Worm (Caenorhabditis elegans) whole organism, L1 larva: ENCODE measurements around the gene lipl-6.

Source experiments
- C04F5.9 ChIP-seq: sonication (generic microtip); optimal IDR thresholded peaks from 2 replicates; lab custom pipeline; 2016; ENCODE audit warnings: missing genetic modification characterization, missing compliant biosample characterization
- C16A3.4 ChIP-seq: fragments of 150-350 bp; optimal IDR thresholded peaks from 2 replicates; lab custom pipeline; 2014; ENCODE audit warnings: missing biosample characterization, missing genetic modification characterization
- aha-1 ChIP-seq: fragments of 150-350 bp; optimal IDR thresholded peaks from 2 replicates; lab custom pipeline; 2014; ENCODE audit warnings: missing biosample characterization, missing genetic modification characterization
- ama-1 ChIP-seq: fragments of 150-350 bp; optimal IDR thresholded peaks from 2 replicates; lab custom pipeline; 2014
- ceh-63 ChIP-seq: fragments of 200-800 bp; sonication (Bioruptor generic); optimal IDR thresholded peaks from 2 replicates; lab custom pipeline; 2018; ENCODE audit warnings: mild to moderate bottlenecking, missing genetic modification characterization, missing compliant biosample characterization
- ceh-90 ChIP-seq: sonication (generic microtip); optimal IDR thresholded peaks from 2 replicates; lab custom pipeline; 2016; ENCODE audit warnings: missing genetic modification characterization, missing compliant biosample characterization
- dsc-1 ChIP-seq: sonication (generic microtip); optimal IDR thresholded peaks from 2 replicates; lab custom pipeline; 2016; ENCODE audit warnings: mild to moderate bottlenecking, missing genetic modification characterization, missing compliant biosample characterization
- efl-1 ChIP-seq, 4 experiments: fragments of 150-350 bp; optimal IDR thresholded peaks in 3 of 4; peaks in 1 of 4; 1 replicate in 1 of 4; 2 replicates in 3 of 4; lab custom pipeline; 2014; ENCODE audit warnings: missing biosample characterization in 2 of 4, missing genetic modification characterization in 2 of 4, missing genetic modification reagents in 2 of 4
- elt-2 ChIP-seq: sonication (generic microtip); optimal IDR thresholded peaks from 2 replicates; lab custom pipeline; 2016; ENCODE audit warnings: missing genetic modification characterization, mild to moderate bottlenecking, inconsistent platforms, missing compliant biosample characterization, missing genetic modification reagents
- fkh-10 ChIP-seq: sonication (generic microtip); optimal IDR thresholded peaks from 2 replicates; lab custom pipeline; 2017; ENCODE audit warnings: missing biosample characterization, missing genetic modification reagents, missing genetic modification characterization
- fkh-4 ChIP-seq: sonication (generic microtip); optimal IDR thresholded peaks from 2 replicates; lab custom pipeline; 2016; ENCODE audit warnings: missing compliant biosample characterization, missing genetic modification characterization, borderline replicate concordance
- fos-1 ChIP-seq: fragments of 150-350 bp; optimal IDR thresholded peaks from 2 replicates; lab custom pipeline; 2014; ENCODE audit warnings: missing biosample characterization, missing genetic modification characterization
- grh-1 ChIP-seq: fragments of 200-800 bp; sonication (Bioruptor generic); IDR thresholded peaks from 2 replicates; pipeline ENCODE4 v1.3.6; 2022; ENCODE audit warnings: missing genetic modification reagents, missing genetic modification characterization, missing compliant biosample characterization
- hlh-4 ChIP-seq: sonication (generic microtip); optimal IDR thresholded peaks from 2 replicates; lab custom pipeline; 2016; ENCODE audit warnings: mild to moderate bottlenecking, missing genetic modification characterization, missing compliant biosample characterization
- isw-1 ChIP-seq: fragments of 200-800 bp; sonication (Bioruptor generic); IDR thresholded peaks from 2 replicates; pipeline ENCODE4 v1.3.6; 2022; ENCODE audit warnings: missing genetic modification characterization, missing compliant biosample characterization
- lin-13 ChIP-seq: fragments of 150-350 bp; optimal IDR thresholded peaks from 2 replicates; lab custom pipeline; 2014; ENCODE audit warnings: missing biosample characterization, missing genetic modification reagents, missing genetic modification characterization
- lin-35 ChIP-seq, 2 experiments: fragments of 150-350 bp; optimal IDR thresholded peaks; 2 replicates each; lab custom pipeline; 2014; ENCODE audit warnings: missing biosample characterization in 2 of 2, missing genetic modification characterization in 2 of 2, missing genetic modification reagents in 2 of 2
- lsy-2 ChIP-seq, 2 experiments: fragments of 150-350 bp; optimal IDR thresholded peaks; 2 replicates each; lab custom pipeline; 2014; ENCODE audit warnings: missing biosample characterization in 2 of 2, missing genetic modification characterization in 2 of 2
- mab-9 ChIP-seq: fragments of 200-800 bp; sonication (Bioruptor generic); IDR thresholded peaks from 2 replicates; pipeline ENCODE4 v1.3.6; 2022; ENCODE audit warnings: missing genetic modification reagents, missing genetic modification characterization, missing compliant biosample characterization
- mef-2 ChIP-seq: fragments of 150-350 bp; optimal IDR thresholded peaks from 2 replicates; lab custom pipeline; 2014; ENCODE audit warnings: missing biosample characterization, missing genetic modification characterization
- mep-1 ChIP-seq: fragments of 150-350 bp; optimal IDR thresholded peaks from 2 replicates; lab custom pipeline; 2014; ENCODE audit warnings: missing biosample characterization, missing genetic modification characterization
- nhr-11 ChIP-seq: fragments of 150-350 bp; optimal IDR thresholded peaks from 2 replicates; lab custom pipeline; 2014; ENCODE audit warnings: missing biosample characterization, missing genetic modification characterization
- nhr-12 ChIP-seq: sonication (generic microtip); optimal IDR thresholded peaks from 2 replicates; lab custom pipeline; 2017; ENCODE audit warnings: missing biosample characterization, missing genetic modification characterization
- nhr-19 ChIP-seq: fragments of 200-800 bp; sonication (Bioruptor generic); conservative IDR thresholded peaks from 2 replicates; pipeline ENCODE4 v1.3.6; 2022; ENCODE audit warnings: missing genetic modification characterization, missing compliant biosample characterization
- nhr-20 ChIP-seq: sonication (generic microtip); optimal IDR thresholded peaks from 2 replicates; lab custom pipeline; 2016; ENCODE audit warnings: mild to moderate bottlenecking, missing genetic modification characterization, missing compliant biosample characterization
- nhr-28 ChIP-seq: fragments of 150-350 bp; optimal IDR thresholded peaks from 2 replicates; lab custom pipeline; 2014; ENCODE audit warnings: missing biosample characterization, missing genetic modification characterization
- nhr-76 ChIP-seq: sonication (generic microtip); optimal IDR thresholded peaks from 2 replicates; lab custom pipeline; 2017; ENCODE audit warnings: missing biosample characterization, missing genetic modification characterization
- nhr-84 ChIP-seq: sonication (generic microtip); optimal IDR thresholded peaks from 2 replicates; lab custom pipeline; 2017; ENCODE audit warnings: missing biosample characterization, missing genetic modification characterization
- nhr-85 ChIP-seq: sonication (generic microtip); peaks from one replicate; lab custom pipeline; 2016; ENCODE audit warnings: missing genetic modification characterization, inconsistent platforms, missing compliant biosample characterization
- nhr-90 ChIP-seq: sonication (generic microtip); optimal IDR thresholded peaks from 2 replicates; lab custom pipeline; 2016; ENCODE audit warnings: mild to moderate bottlenecking, missing genetic modification characterization, missing compliant biosample characterization; ENCODE audit not compliant: poor library complexity
- skn-1 ChIP-seq: fragments of 150-350 bp; optimal IDR thresholded peaks from 2 replicates; lab custom pipeline; 2014; ENCODE audit warnings: missing biosample characterization, missing genetic modification characterization
- snpc-4 ChIP-seq: fragments of 150-350 bp; optimal IDR thresholded peaks from 2 replicates; lab custom pipeline; 2014; ENCODE audit warnings: missing biosample characterization, missing genetic modification characterization
- sup-37 ChIP-seq: fragments of 200-800 bp; sonication (Bioruptor generic); optimal IDR thresholded peaks from 2 replicates; lab custom pipeline; 2018; ENCODE audit warnings: mild to moderate bottlenecking, missing genetic modification characterization, missing compliant biosample characterization
- swsn-7 ChIP-seq: sonication (generic microtip); optimal IDR thresholded peaks from 2 replicates; lab custom pipeline; 2016; ENCODE audit warnings: missing genetic modification characterization, missing compliant biosample characterization
- tbx-2 ChIP-seq: sonication (generic microtip); optimal IDR thresholded peaks from 2 replicates; lab custom pipeline; 2016; ENCODE audit warnings: missing genetic modification characterization, missing compliant biosample characterization
- tlp-1 ChIP-seq: fragments of 150-350 bp; optimal IDR thresholded peaks from 2 replicates; lab custom pipeline; 2014; ENCODE audit warnings: missing biosample characterization, missing genetic modification characterization
- zag-1 ChIP-seq: fragments of 150-350 bp; optimal IDR thresholded peaks from 2 replicates; lab custom pipeline; 2014; ENCODE audit warnings: missing biosample characterization, missing genetic modification characterization
- zip-4 ChIP-seq: fragments of 200-800 bp; sonication (Bioruptor generic); optimal IDR thresholded peaks from 2 replicates; lab custom pipeline; 2018; ENCODE audit warnings: mild to moderate bottlenecking, missing genetic modification characterization, moderate library complexity, missing compliant biosample characterization
- ztf-11 ChIP-seq, 2 experiments: sonication (generic microtip); optimal IDR thresholded peaks; 2 replicates each; lab custom pipeline; 2016 to 2017; ENCODE audit warnings: missing genetic modification characterization in 2 of 2, missing biosample characterization in 1 of 2, missing compliant biosample characterization in 1 of 2

lipl-6 gene

DNA sequence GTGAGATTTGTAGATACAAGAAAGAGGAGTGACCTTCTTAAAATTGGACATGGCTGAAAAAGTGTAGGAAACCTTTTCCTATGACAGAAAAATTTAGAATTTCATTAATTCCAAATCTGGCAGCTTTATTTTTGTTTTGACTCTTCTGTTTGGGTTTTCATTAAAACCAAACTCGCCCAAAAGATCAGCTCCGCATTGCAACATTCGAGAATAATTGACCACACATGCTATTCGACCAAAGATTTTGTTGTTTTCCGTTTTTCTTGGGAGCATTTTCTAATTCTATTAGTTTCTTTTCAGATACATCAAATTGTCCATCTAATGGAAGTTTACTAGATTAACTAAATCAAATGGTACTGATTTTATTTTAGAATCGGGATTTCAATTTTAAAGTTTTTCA, 22.1 kb upstream of the lipl-6 start, which contains the start of gene mec-1:
Gene mec-1, plus strand, starts transcription at position 301 of the 400 bp plus-strand sequence.
- TF ChIP-seq dsc-1 (tag; lab: Kevin White, UChicago) (peak; percentile 10), zag-1 (tag; lab: Kevin White, UChicago) (no peak)

DNA sequence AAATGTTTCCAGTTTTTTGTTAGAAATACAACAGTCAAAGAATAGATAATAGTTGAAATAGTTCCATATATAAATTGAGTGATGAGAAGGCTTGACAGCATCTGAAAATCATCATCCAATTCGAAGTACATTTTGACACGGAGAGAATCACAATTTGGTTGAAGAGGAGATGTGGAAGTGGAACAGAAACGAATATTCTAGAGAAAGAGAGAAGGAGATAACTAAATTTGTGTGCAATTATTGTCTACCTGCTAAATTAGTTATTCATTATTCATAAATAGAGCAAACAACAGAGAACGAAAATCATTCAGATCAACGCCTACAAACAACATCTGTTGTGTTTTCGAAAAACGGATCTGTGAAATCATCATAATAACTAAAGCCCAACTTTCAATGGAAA, 19.7 kb upstream of the lipl-6 start, which contains the start of gene srg-31:
Gene srg-31, minus strand, starts transcription at position 101 of the 400 bp plus-strand sequence.
- TF ChIP-seq nhr-11 (tag; lab: Kevin White, UChicago): no peak
- TF ChIP-seq nhr-84 (tag; lab: Kevin White, UChicago): no peak
- TF ChIP-seq isw-1 (GFP tag; lab: Robert Waterston, UW): no peak
- no peak for TF ChIP-seq tbx-2 (tag; lab: Kevin White, UChicago)
- no peak for TF ChIP-seq nhr-19 (GFP tag; lab: Robert Waterston, UW)
- TF ChIP-seq aha-1 (tag; lab: Kevin White, UChicago): no peak
- no peak for TF ChIP-seq mef-2 (tag; lab: Kevin White, UChicago)

DNA sequence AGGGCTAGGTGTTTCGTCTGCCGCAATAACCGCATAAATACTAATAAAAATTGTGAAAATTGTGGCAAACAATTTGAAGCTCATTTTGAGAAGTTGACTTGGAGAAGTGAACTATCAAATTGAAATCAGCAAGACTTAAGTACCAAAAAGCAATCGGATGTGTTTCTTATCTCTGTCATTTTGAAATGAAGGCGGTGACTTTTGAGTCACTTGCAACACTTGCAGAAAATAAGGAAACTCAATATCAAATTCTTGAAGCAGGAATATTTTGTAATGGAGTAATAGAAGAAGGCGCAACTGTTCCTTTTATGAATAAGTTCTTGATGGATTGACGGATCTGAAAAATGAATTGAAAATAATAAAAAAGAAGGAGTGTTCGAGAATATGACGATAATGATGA, 17.2 kb upstream of the lipl-6 start, which contains the start of gene T07H8.11:
Gene T07H8.11, minus strand, starts transcription at position 101 of the 400 bp plus-strand sequence.
- no peak for TF ChIP-seq mab-9 (GFP tag; lab: Robert Waterston, UW)
- TF ChIP-seq fos-1 (tag; lab: Kevin White, UChicago): no peak
- no peak for TF ChIP-seq nhr-20 (tag; lab: Kevin White, UChicago)
- TF ChIP-seq isw-1 (GFP tag; lab: Robert Waterston, UW): no peak
- no peak for TF ChIP-seq aha-1 (tag; lab: Kevin White, UChicago)
- TF ChIP-seq tlp-1 (tag; lab: Kevin White, UChicago): no peak
- TF ChIP-seq C04F5.9 (tag; lab: Kevin White, UChicago): no peak
- TF ChIP-seq grh-1 (GFP tag; lab: Robert Waterston, UW): no peak
- no peak for TF ChIP-seq zag-1 (tag; lab: Kevin White, UChicago)
- no peak for TF ChIP-seq fkh-10 (GFP tag; lab: Kevin White, UChicago)
- TF ChIP-seq efl-1 (optimal IDR thresholded peaks at IDR 0.05; lab: Kevin White, UChicago): no peak
- TF ChIP-seq efl-1 (GFP tag; optimal IDR thresholded peaks at IDR 0.05 in 1 of 2; lab: Kevin White, UChicago): no peak
- no peak for TF ChIP-seq sup-37 (GFP tag; lab: Kevin White, UChicago)
- no peak for TF ChIP-seq nhr-85 (tag; lab: Kevin White, UChicago)
- TF ChIP-seq lin-13 (GFP tag; lab: Kevin White, UChicago): no peak
- no peak for TF ChIP-seq hlh-4 (tag; lab: Kevin White, UChicago)
- TF ChIP-seq ztf-11 (tag; optimal IDR thresholded peaks at IDR 0.05; lab: Kevin White, UChicago): no peak

DNA sequence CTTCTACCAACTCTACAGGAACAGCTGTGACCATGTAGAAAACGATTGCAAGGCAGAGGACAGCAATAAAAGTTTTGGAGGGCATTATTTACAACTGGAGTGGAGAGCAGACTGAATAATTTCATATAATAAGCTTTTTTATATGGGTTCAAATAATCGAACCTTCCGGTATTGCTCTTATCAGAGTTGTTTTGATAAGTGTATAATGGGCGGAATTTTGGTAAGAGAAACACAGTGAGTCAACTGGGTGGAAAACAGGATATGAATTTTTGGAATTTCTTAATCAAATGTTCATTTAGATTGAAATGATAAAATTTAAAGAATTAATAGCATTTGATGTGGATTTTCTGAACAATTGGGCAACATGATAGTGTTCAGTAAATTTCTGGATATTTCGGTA, 15.7 kb upstream of the lipl-6 start, which contains the start of gene Y57E12B.11:
Gene Y57E12B.11, minus strand, starts transcription at position 101 of the 400 bp plus-strand sequence.
- no peak for TF ChIP-seq zip-4
- no peak for TF ChIP-seq swsn-7 (tag; lab: Kevin White, UChicago)
- no peak for TF ChIP-seq nhr-12 (tag; lab: Kevin White, UChicago)
- TF ChIP-seq C04F5.9 (tag; lab: Kevin White, UChicago): no peak
- no peak for TF ChIP-seq lin-35 (GFP tag; optimal IDR thresholded peaks at IDR 0.05; lab: Kevin White, UChicago)
- no peak for TF ChIP-seq mep-1 (tag; lab: Kevin White, UChicago)
- no peak for TF ChIP-seq mef-2 (tag; lab: Kevin White, UChicago)
- TF ChIP-seq skn-1: no peak
- no peak for TF ChIP-seq nhr-28
- no peak for TF ChIP-seq fkh-10 (GFP tag; lab: Kevin White, UChicago)
- no peak for TF ChIP-seq ama-1 (lab: Kevin White, UChicago)
- no peak for TF ChIP-seq nhr-76 (tag; lab: Kevin White, UChicago)
- no peak for TF ChIP-seq fkh-4 (tag; lab: Kevin White, UChicago)
- no peak for TF ChIP-seq snpc-4
- TF ChIP-seq ceh-63 (GFP tag; lab: Kevin White, UChicago): no peak
- TF ChIP-seq fos-1 (tag; lab: Kevin White, UChicago): no peak

DNA sequence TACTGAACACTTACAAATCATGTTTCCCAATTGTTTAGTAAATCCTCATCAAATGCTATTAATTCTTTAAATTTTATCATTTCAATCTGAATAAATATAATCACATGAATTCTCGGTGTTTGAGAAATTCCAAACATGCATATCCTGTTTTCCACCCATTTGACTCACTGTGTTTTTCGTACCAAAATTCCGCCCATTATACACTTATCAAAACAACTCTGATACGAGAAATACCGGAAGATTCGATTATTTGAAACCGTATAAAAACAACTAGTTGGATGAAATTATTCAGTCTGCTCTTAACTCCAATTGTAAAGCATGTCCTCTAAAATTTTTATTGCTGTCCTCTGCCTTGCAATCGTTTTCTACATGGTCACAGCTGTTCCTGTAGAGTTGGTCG, 14.1 kb upstream of the lipl-6 start, which contains the start of gene Y57E12B.1:
Gene Y57E12B.1, plus strand, starts transcription at position 301 of the 400 bp plus-strand sequence.
- TF ChIP-seq fos-1 (tag; lab: Kevin White, UChicago) (no peak), lsy-2 (tag; optimal IDR thresholded peaks at IDR 0.05; lab: Kevin White, UChicago) (no peak), elt-2 (tag; lab: Kevin White, UChicago) (no peak), nhr-19 (GFP tag; lab: Robert Waterston, UW) (no peak), nhr-90 (tag; lab: Kevin White, UChicago) (no peak), isw-1 (GFP tag; lab: Robert Waterston, UW) (no peak), C16A3.4 (tag; lab: Kevin White, UChicago) (no peak), ceh-90 (tag; lab: Kevin White, UChicago) (no peak)
